Fruit fly (Drosophila melanogaster) whole organism, adult: Measurements from ENCODE around the gene CG7366.

Source experiments
- CG11617 ChIP-seq: fragments of 200-800 bp; sonication (Bioruptor generic); optimal IDR thresholded peaks from 2 replicates; lab custom pipeline; 2017; ENCODE audit warnings: mild to moderate bottlenecking, missing biosample characterization, missing genetic modification reagents, missing genetic modification characterization
- CG12768 ChIP-seq: fragments of 200-800 bp; sonication (Bioruptor generic); optimal IDR thresholded peaks from 2 replicates; lab custom pipeline; 2017; ENCODE audit warnings: missing biosample characterization, missing genetic modification characterization, mild to moderate bottlenecking, moderate library complexity, missing genetic modification reagents
- CG14711 ChIP-seq: fragments of 200-800 bp; sonication (Bioruptor generic); optimal IDR thresholded peaks from 2 replicates; lab custom pipeline; 2018; ENCODE audit warnings: missing biosample characterization, mild to moderate bottlenecking, missing genetic modification characterization, moderate library complexity
- CG1620 ChIP-seq: fragments of 200-800 bp; sonication (Bioruptor generic); optimal IDR thresholded peaks from 2 replicates; lab custom pipeline; 2016; ENCODE audit warnings: missing biosample characterization, missing genetic modification characterization
- CG33017 ChIP-seq: fragments of 200-800 bp; sonication (Bioruptor generic); optimal IDR thresholded peaks from 2 replicates; lab custom pipeline; 2018; ENCODE audit warnings: missing biosample characterization, mild to moderate bottlenecking, missing genetic modification characterization, moderate library complexity
- CG5204 ChIP-seq: fragments of 200-800 bp; sonication (Bioruptor generic); optimal IDR thresholded peaks from 2 replicates; lab custom pipeline; 2016; ENCODE audit warnings: missing biosample characterization, missing genetic modification characterization
- CG7045 ChIP-seq: fragments of 200-800 bp; sonication (Bioruptor generic); optimal IDR thresholded peaks from 2 replicates; lab custom pipeline; 2017; ENCODE audit warnings: missing biosample characterization, mild to moderate bottlenecking, missing genetic modification characterization
- CG7101 ChIP-seq: fragments of 200-800 bp; sonication (Bioruptor generic); optimal IDR thresholded peaks from 2 replicates; lab custom pipeline; 2018; ENCODE audit warnings: missing biosample characterization, mild to moderate bottlenecking, missing genetic modification characterization, moderate library complexity
- Clk ChIP-seq: fragments of 200-800 bp; sonication (Bioruptor generic); optimal IDR thresholded peaks from 2 replicates; lab custom pipeline; 2017; ENCODE audit warnings: missing biosample characterization, missing genetic modification characterization
- Crg-1 ChIP-seq: fragments of 200-800 bp; sonication (Bioruptor generic); optimal IDR thresholded peaks from 2 replicates; lab custom pipeline; 2016; ENCODE audit warnings: missing biosample characterization, missing genetic modification characterization
- Hr96 ChIP-seq: fragments of 200-800 bp; sonication (Bioruptor generic); optimal IDR thresholded peaks from 2 replicates; lab custom pipeline; 2016; ENCODE audit warnings: missing biosample characterization, missing genetic modification characterization
- Mnt ChIP-seq: fragments of 200-800 bp; sonication (Bioruptor generic); optimal IDR thresholded peaks from 2 replicates; lab custom pipeline; 2016; ENCODE audit warnings: missing biosample characterization, mild to moderate bottlenecking, missing genetic modification characterization
- bab1 ChIP-seq: fragments of 200-800 bp; sonication (Bioruptor generic); optimal IDR thresholded peaks from 3 replicates; lab custom pipeline; 2019; ENCODE audit warnings: missing biosample characterization, mild to moderate bottlenecking, missing genetic modification characterization, moderate library complexity
- cic ChIP-seq: fragments of 200-800 bp; sonication (Bioruptor generic); optimal IDR thresholded peaks from 2 replicates; lab custom pipeline; 2017; ENCODE audit warnings: missing biosample characterization, mild to moderate bottlenecking, missing genetic modification characterization, moderate library complexity
- cnc ChIP-seq, 2 experiments: fragments of >200 bp; optimal IDR thresholded peaks; 2 replicates each; lab custom pipeline; 2017
- kay ChIP-seq: fragments of 200-800 bp; sonication (Bioruptor generic); peaks from one replicate; lab custom pipeline; 2016; ENCODE audit warnings: missing biosample characterization, missing genetic modification characterization, borderline replicate concordance
- ovo ChIP-seq: fragments of 200-800 bp; sonication (Bioruptor generic); optimal IDR thresholded peaks from 2 replicates; lab custom pipeline; 2016; ENCODE audit warnings: missing biosample characterization, missing genetic modification characterization
- pad ChIP-seq: fragments of 200-800 bp; sonication (Bioruptor generic); optimal IDR thresholded peaks from 3 replicates; lab custom pipeline; 2017; ENCODE audit warnings: missing biosample characterization, missing genetic modification characterization, mild to moderate bottlenecking, moderate library complexity, missing genetic modification reagents
- tj ChIP-seq: fragments of 200-800 bp; sonication (Bioruptor generic); optimal IDR thresholded peaks from 3 replicates; lab custom pipeline; 2017; ENCODE audit warnings: missing biosample characterization, mild to moderate bottlenecking, missing genetic modification characterization, moderate library complexity
- toe ChIP-seq: fragments of 200-800 bp; sonication (Bioruptor generic); optimal IDR thresholded peaks from 2 replicates; lab custom pipeline; 2016; ENCODE audit warnings: missing biosample characterization, missing genetic modification characterization

Gene CG7366

DNA sequence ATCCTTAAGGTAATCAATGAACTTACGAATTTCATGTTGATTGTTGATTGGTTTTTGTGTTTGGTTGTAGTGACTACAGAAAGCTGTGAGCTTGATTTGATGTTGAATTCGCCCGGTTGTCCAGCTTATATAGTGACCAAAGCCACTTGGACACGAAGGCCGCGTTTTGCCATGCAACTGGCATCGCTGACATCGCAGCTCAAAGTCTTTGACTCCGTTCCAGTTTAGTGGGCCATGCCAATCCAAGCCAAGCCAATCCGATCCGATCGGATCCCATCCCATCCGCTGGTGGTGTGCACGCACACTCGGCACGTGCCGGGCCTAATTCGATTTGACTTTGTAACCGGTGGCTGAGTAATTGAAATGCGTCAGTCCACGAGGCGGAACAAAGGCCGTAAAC lies 16.7 kb upstream of the CG7366 start, which contains the start of gene CG13674:
Gene CG13674, minus strand, starts transcription at position 101 of the 400 bp plus-strand sequence.
- TF ChIP-seq CG12768 (GFP tag; lab: Kevin White, UChicago) (no peak), pad (no peak), cic (GFP tag; lab: Kevin White, UChicago) (no peak), bab1 (GFP tag; lab: Kevin White, UChicago) (no peak), CG11617 (GFP tag; lab: Kevin White, UChicago) (no peak), CG7045 (no peak), Crg-1 (GFP tag; lab: Kevin White, UChicago) (no peak), tj (no peak), cnc (optimal IDR thresholded peaks at IDR 0.05; lab: Kevin White, UChicago) (no peak)

DNA sequence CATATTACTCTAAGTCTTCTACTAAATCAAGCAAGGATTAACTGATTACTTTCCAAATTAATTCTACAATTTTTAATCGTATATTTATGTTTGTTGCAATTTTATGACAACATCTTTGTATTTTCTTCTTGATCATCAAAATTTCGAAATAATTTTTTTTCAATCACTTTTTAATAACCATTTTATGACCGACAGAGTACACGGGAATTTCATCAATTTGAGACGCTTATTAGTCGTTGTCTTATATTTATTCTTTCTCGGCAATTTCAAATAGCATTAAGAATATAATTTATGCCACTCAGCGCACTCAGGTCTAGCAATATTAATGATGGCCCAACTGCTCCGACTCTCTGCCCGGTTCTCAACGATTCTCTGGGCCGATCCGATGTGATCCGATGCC lies 12.8 kb upstream of the CG7366 start, which contains the start of gene CG8012:
Gene CG8012, plus strand, starts transcription at position 301 of the 400 bp plus-strand sequence.
- TF ChIP-seq cic (GFP tag; lab: Kevin White, UChicago) = no peak
- TF ChIP-seq CG11617 (GFP tag; lab: Kevin White, UChicago) = no peak
- TF ChIP-seq cnc (optimal IDR thresholded peaks at IDR 0.05; lab: Kevin White, UChicago) = no peak
- no peak for TF ChIP-seq Hr96 (GFP tag; lab: Kevin White, UChicago)
- no peak for TF ChIP-seq CG33017 (tag; lab: Kevin White, UChicago)
- no peak for TF ChIP-seq bab1 (GFP tag; lab: Kevin White, UChicago)
- TF ChIP-seq CG5204 (GFP tag; lab: Kevin White, UChicago) = no peak

DNA sequence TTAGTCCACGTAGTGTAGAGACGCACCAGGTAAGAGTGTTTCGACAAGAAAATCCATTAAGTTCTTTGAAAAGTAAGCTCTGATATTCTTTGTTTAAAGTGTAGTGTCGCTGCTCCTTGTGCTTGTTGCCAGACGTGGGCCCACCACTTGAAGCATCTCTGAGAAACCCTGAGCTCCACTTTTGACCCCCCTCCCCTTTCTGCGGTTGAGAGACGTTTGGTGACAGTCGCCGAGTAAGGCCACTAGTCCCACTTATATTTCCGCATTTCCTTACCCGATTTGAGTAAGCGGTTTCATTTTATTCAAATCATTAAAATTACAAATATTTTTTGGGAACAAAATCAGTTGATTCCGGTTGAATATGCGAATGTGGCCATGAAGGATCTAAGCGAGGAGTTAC lies 9.4 kb upstream of the CG7366 start, which contains the start of gene CG8006:
Gene CG8006, plus strand, starts transcription at position 301 of the 400 bp plus-strand sequence.
- TF ChIP-seq CG12768 (GFP tag; lab: Kevin White, UChicago) (no peak), Mnt (GFP tag; lab: Kevin White, UChicago) (no peak), toe (GFP tag; lab: Kevin White, UChicago) (no peak), pad (no peak), Hr96 (GFP tag; lab: Kevin White, UChicago) (no peak), cic (GFP tag; lab: Kevin White, UChicago) (no peak), CG7045 (no peak), cnc (optimal IDR thresholded peaks at IDR 0.05; lab: Kevin White, UChicago) (no peak), CG14711 (tag; lab: Kevin White, UChicago) (no peak), CG33017 (tag; lab: Kevin White, UChicago) (no peak), CG5204 (GFP tag; lab: Kevin White, UChicago) (no peak), tj (no peak), CG11617 (GFP tag; lab: Kevin White, UChicago) (no peak), CG1620 (GFP tag; lab: Kevin White, UChicago) (no peak)

DNA sequence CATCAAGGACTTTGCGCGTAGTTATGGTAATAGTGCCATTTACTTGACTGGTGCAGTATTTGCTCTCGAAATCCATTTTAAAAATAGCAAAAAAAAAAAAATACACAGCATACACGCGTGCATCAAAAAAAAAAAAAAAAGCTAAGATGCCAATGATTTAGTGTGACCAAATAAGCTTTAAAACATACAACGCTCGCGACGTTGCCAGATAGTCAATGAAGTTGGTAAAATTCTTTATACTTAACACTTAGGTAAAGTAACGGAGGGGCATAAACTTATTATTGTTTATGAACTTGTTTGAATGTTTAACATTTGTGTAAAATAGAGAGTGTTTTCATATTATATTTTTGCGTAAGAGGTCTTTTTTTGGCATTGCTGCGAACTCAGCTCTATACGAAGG lies 8.4 kb upstream of the CG7366 start, which contains the start of gene tut:
Gene tut, minus strand, starts transcription at position 148 of the 400 bp plus-strand sequence.
- no peak for TF ChIP-seq CG5204 (GFP tag; lab: Kevin White, UChicago)
- TF ChIP-seq Hr96 (GFP tag; lab: Kevin White, UChicago) = no peak
- TF ChIP-seq bab1 (GFP tag; lab: Kevin White, UChicago) = no peak
- TF ChIP-seq tj = no peak
- TF ChIP-seq toe (GFP tag; lab: Kevin White, UChicago) = no peak
- no peak for TF ChIP-seq CG33017 (tag; lab: Kevin White, UChicago)
- TF ChIP-seq CG12768 (GFP tag; lab: Kevin White, UChicago) = no peak
- no peak for TF ChIP-seq cic (GFP tag; lab: Kevin White, UChicago)
- no peak for TF ChIP-seq Mnt (GFP tag; lab: Kevin White, UChicago)
- TF ChIP-seq CG11617 (GFP tag; lab: Kevin White, UChicago) = no peak
- TF ChIP-seq CG14711 (tag; lab: Kevin White, UChicago) = no peak
- TF ChIP-seq pad = no peak
- TF ChIP-seq kay (GFP tag; lab: Kevin White, UChicago) = no peak
- TF ChIP-seq CG1620 (GFP tag; lab: Kevin White, UChicago) = no peak
- no peak for TF ChIP-seq CG7045

DNA sequence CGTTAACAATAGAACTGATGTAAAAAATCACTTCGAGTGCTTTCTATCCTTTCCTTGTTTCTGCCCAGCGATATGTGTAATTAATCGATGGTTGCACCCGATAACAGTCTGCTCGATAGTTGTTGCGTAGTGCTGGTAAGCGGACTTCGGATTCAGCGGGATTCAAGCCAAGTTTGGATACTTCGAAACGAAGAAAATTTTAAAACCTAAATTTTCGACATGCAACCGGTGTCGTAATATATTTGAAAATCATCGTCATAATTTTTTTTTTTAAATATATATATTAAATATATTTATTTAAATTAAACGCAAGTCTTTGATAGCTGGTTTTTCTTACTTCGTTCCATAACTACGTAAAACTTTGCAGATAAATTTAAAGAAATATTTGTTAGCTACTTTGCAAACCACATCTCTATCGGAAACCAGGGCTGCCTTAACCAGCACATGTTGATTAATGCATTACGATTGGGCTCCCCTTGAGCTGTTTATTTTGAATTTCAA lies 4.4 kb downstream of the CG7366 start, which contains the start of the genes UbcE2M and Dhps:
Gene UbcE2M, minus strand, starts transcription at position 209 of the 501 bp plus-strand sequence.
Gene Dhps, plus strand, starts transcription at position 429 of the 501 bp plus-strand sequence.
- TF ChIP-seq CG14711 (tag; lab: Kevin White, UChicago) = peak; percentile 79
- TF ChIP-seq kay (GFP tag; lab: Kevin White, UChicago) = no peak
- peak; percentile 89 for TF ChIP-seq CG12768 (GFP tag; lab: Kevin White, UChicago)
- TF ChIP-seq Clk (GFP tag; lab: Kevin White, UChicago) = peak; percentile 78
- TF ChIP-seq CG7101 (tag; lab: Kevin White, UChicago) = peak; percentile 86
- peak; percentile 65 for TF ChIP-seq CG33017 (tag; lab: Kevin White, UChicago)
- peak; percentile 3 for TF ChIP-seq cic (GFP tag; lab: Kevin White, UChicago)
- TF ChIP-seq pad = peak; percentile 77
- TF ChIP-seq Crg-1 (GFP tag; lab: Kevin White, UChicago) = peak; percentile 69
- TF ChIP-seq toe (GFP tag; lab: Kevin White, UChicago) = peak; percentile 75
- no peak for TF ChIP-seq Hr96 (GFP tag; lab: Kevin White, UChicago)
- TF ChIP-seq bab1 (GFP tag; lab: Kevin White, UChicago) = peak; percentile 75
- TF ChIP-seq cnc (optimal IDR thresholded peaks at IDR 0.05; lab: Kevin White, UChicago) = no peak
- TF ChIP-seq CG11617 (GFP tag; lab: Kevin White, UChicago) = peak; percentile 86
- peak; percentile 87 for TF ChIP-seq Mnt (GFP tag; lab: Kevin White, UChicago)
- peak; percentile 92 for TF ChIP-seq CG7045
- TF ChIP-seq CG1620 (GFP tag; lab: Kevin White, UChicago) = peak; percentile 71
- no peak for TF ChIP-seq CG5204 (GFP tag; lab: Kevin White, UChicago)
- peak; percentile 62 for TF ChIP-seq tj
- TF ChIP-seq ovo (GFP tag; lab: Kevin White, UChicago) = peak; percentile 78
